Fruit fly (Drosophila melanogaster) whole organism, embryonic: ENCODE results near the gene Nak.

Experiments
- ATbp ChIP-seq: fragments of 200-800 bp; sonication (Bioruptor generic); optimal IDR thresholded peaks from 2 replicates; lab custom pipeline; 2017; ENCODE audit warnings: missing biosample characterization, mild to moderate bottlenecking, missing genetic modification characterization, missing genetic modification reagents
- B-H1 ChIP-seq: fragments of 200-800 bp; sonication (Bioruptor generic); IDR thresholded peaks from 3 replicates; pipeline ENCODE4 v1.3.6; 2022; ENCODE audit warnings: missing biosample characterization, missing genetic modification characterization
- BEAF-32 ChIP-seq: fragments of 200-800 bp; sonication (Bioruptor generic); optimal IDR thresholded peaks from 3 replicates; lab custom pipeline; 2017; ENCODE audit warnings: missing biosample characterization, missing genetic modification characterization, mild to moderate bottlenecking, moderate library complexity, missing genetic modification reagents
- CG11085 ChIP-seq: fragments of 200-800 bp; sonication (Bioruptor generic); IDR thresholded peaks from 2 replicates; pipeline ENCODE4 v1.3.6; 2022; ENCODE audit warnings: missing biosample characterization, missing genetic modification characterization
- CG13624 ChIP-seq: fragments of 200-800 bp; sonication (Bioruptor generic); optimal IDR thresholded peaks from 2 replicates; lab custom pipeline; 2016; ENCODE audit warnings: missing biosample characterization, missing genetic modification characterization
- CG14441 ChIP-seq: fragments of 200-800 bp; sonication (Bioruptor generic); IDR thresholded peaks from 2 replicates; pipeline ENCODE4 v1.3.6; 2022; ENCODE audit warnings: missing biosample characterization, missing genetic modification characterization
- CG3163 ChIP-seq: fragments of 200-800 bp; sonication (Bioruptor generic); optimal IDR thresholded peaks from 3 replicates; lab custom pipeline; 2016; ENCODE audit warnings: missing biosample characterization, missing genetic modification characterization
- CG32532 ChIP-seq: fragments of 200-800 bp; sonication (Bioruptor generic); IDR thresholded peaks from 2 replicates; pipeline ENCODE4 v1.3.6; 2022; ENCODE audit warnings: missing biosample characterization, missing genetic modification characterization
- CG34422 ChIP-seq: fragments of 200-800 bp; sonication (Bioruptor generic); IDR thresholded peaks from 3 replicates; pipeline ENCODE4 v1.3.6; 2022; ENCODE audit warnings: missing biosample characterization, missing genetic modification characterization
- CG4328 ChIP-seq: fragments of 200-800 bp; sonication (Bioruptor generic); optimal IDR thresholded peaks from 3 replicates; lab custom pipeline; 2017; ENCODE audit warnings: missing biosample characterization, missing genetic modification reagents, missing genetic modification characterization
- CG4820 ChIP-seq: fragments of 200-800 bp; sonication (Bioruptor generic); optimal IDR thresholded peaks from 3 replicates; lab custom pipeline; 2016; ENCODE audit warnings: missing biosample characterization, missing genetic modification characterization
- CG6272 ChIP-seq: fragments of 200-800 bp; sonication (Bioruptor generic); IDR thresholded peaks from 2 replicates; pipeline ENCODE4 v1.3.6; 2022; ENCODE audit warnings: missing biosample characterization, missing genetic modification characterization
- CG6683 ChIP-seq: fragments of 200-800 bp; sonication (Bioruptor generic); optimal IDR thresholded peaks from 2 replicates; lab custom pipeline; 2017; ENCODE audit warnings: missing biosample characterization, mild to moderate bottlenecking, missing genetic modification characterization, missing genetic modification reagents
- CG8281 ChIP-seq: fragments of 200-800 bp; sonication (Bioruptor generic); optimal IDR thresholded peaks from 2 replicates; lab custom pipeline; 2018; ENCODE audit warnings: missing biosample characterization, mild to moderate bottlenecking, missing genetic modification characterization, moderate library complexity
- CG9817 ChIP-seq: fragments of 200-800 bp; sonication (Bioruptor generic); optimal IDR thresholded peaks from 2 replicates; lab custom pipeline; 2018; ENCODE audit warnings: missing biosample characterization, mild to moderate bottlenecking, missing genetic modification characterization, moderate library complexity
- CG9876 ChIP-seq: fragments of 200-800 bp; sonication (Bioruptor generic); optimal IDR thresholded peaks from 2 replicates; lab custom pipeline; 2016; ENCODE audit warnings: missing biosample characterization, missing genetic modification characterization
- CG9932 ChIP-seq: fragments of 200-800 bp; sonication (Bioruptor generic); IDR thresholded peaks from 2 replicates; pipeline ENCODE4 v1.3.6; 2022; ENCODE audit warnings: missing biosample characterization, missing genetic modification characterization
- Camta ChIP-seq: fragments of 200-800 bp; sonication (Bioruptor generic); optimal IDR thresholded peaks from 2 replicates; lab custom pipeline; 2016; ENCODE audit warnings: missing biosample characterization, missing genetic modification characterization
- Dad ChIP-seq: fragments of 200-800 bp; sonication (Bioruptor generic); optimal IDR thresholded peaks from 3 replicates; lab custom pipeline; 2016; ENCODE audit warnings: missing biosample characterization, missing genetic modification characterization
- Doc2 ChIP-seq: fragments of 200-800 bp; sonication (Bioruptor generic); IDR thresholded peaks from 2 replicates; pipeline ENCODE4 v1.3.6; 2022; ENCODE audit warnings: missing biosample characterization, missing genetic modification characterization
- E2f2 ChIP-seq: fragments of 200-800 bp; sonication (Bioruptor generic); IDR thresholded peaks from 2 replicates; pipeline ENCODE4 v1.3.6; 2022; ENCODE audit warnings: missing biosample characterization, missing genetic modification characterization
- Ets65A ChIP-seq: fragments of 200-800 bp; sonication (Bioruptor generic); peaks from one replicate; lab custom pipeline; 2016; ENCODE audit warnings: missing biosample characterization, missing genetic modification characterization
- HLH54F ChIP-seq: fragments of 200-800 bp; sonication (Bioruptor generic); optimal IDR thresholded peaks from 3 replicates; lab custom pipeline; 2016; ENCODE audit warnings: missing biosample characterization, missing genetic modification characterization
- HmgZ ChIP-seq: fragments of 200-800 bp; sonication (Bioruptor generic); optimal IDR thresholded peaks from 2 replicates; lab custom pipeline; 2018; ENCODE audit warnings: missing biosample characterization, mild to moderate bottlenecking, missing genetic modification characterization
- Neu2 ChIP-seq: fragments of 200-800 bp; sonication (Bioruptor generic); optimal IDR thresholded peaks from 3 replicates; lab custom pipeline; 2016; ENCODE audit warnings: missing biosample characterization, missing genetic modification characterization, borderline replicate concordance
- Nf-YB ChIP-seq: fragments of 200-800 bp; sonication (Bioruptor generic); optimal IDR thresholded peaks from 3 replicates; lab custom pipeline; 2019; ENCODE audit warnings: missing biosample characterization, mild to moderate bottlenecking, missing genetic modification characterization, moderate library complexity
- Ptx1 ChIP-seq: fragments of 200-800 bp; sonication (Bioruptor generic); IDR thresholded peaks from 2 replicates; pipeline ENCODE4 v1.3.6; 2022; ENCODE audit warnings: missing biosample characterization, missing genetic modification characterization
- Scr ChIP-seq: fragments of 200-800 bp; sonication (Bioruptor generic); IDR thresholded peaks from 2 replicates; pipeline ENCODE4 v1.3.6; 2022; ENCODE audit warnings: missing biosample characterization, missing genetic modification characterization; ENCODE audit not compliant: partially characterized antibody
- Side ChIP-seq: fragments of 200-800 bp; sonication (Bioruptor generic); optimal IDR thresholded peaks from 2 replicates; lab custom pipeline; 2016; ENCODE audit warnings: missing biosample characterization, missing genetic modification characterization
- Six4 ChIP-seq: fragments of 200-800 bp; sonication (Bioruptor generic); optimal IDR thresholded peaks from 2 replicates; lab custom pipeline; 2016; ENCODE audit warnings: missing biosample characterization, missing genetic modification characterization
- TFAM ChIP-seq: fragments of 200-800 bp; sonication (Bioruptor generic); optimal IDR thresholded peaks from 2 replicates; lab custom pipeline; 2017; ENCODE audit warnings: missing biosample characterization, missing genetic modification characterization, inconsistent platforms
- Tbp ChIP-seq: fragments of >200 bp; optimal IDR thresholded peaks from 2 replicates; lab custom pipeline; 2018; ENCODE audit warnings: missing biosample characterization, missing genetic modification characterization
- YL-1 ChIP-seq: fragments of 200-800 bp; sonication (Bioruptor generic); optimal IDR thresholded peaks from 3 replicates; lab custom pipeline; 2017; ENCODE audit warnings: missing biosample characterization, mild to moderate bottlenecking, missing genetic modification characterization
- amos ChIP-seq: fragments of 200-800 bp; sonication (Bioruptor generic); IDR thresholded peaks from 2 replicates; pipeline ENCODE4 v1.3.6; 2022; ENCODE audit warnings: missing biosample characterization, missing genetic modification characterization; ENCODE audit not compliant: partially characterized antibody
- ato ChIP-seq: fragments of 200-800 bp; sonication (Bioruptor generic); IDR thresholded peaks from 2 replicates; pipeline ENCODE4 v1.3.6; 2022; ENCODE audit warnings: missing biosample characterization, missing genetic modification characterization; ENCODE audit not compliant: partially characterized antibody
- bab2 ChIP-seq: fragments of 200-800 bp; sonication (Bioruptor generic); optimal IDR thresholded peaks from 2 replicates; lab custom pipeline; 2016; ENCODE audit warnings: missing biosample characterization, missing genetic modification characterization
- dmrt11E ChIP-seq: fragments of 200-800 bp; sonication (Bioruptor generic); optimal IDR thresholded peaks from 3 replicates; lab custom pipeline; 2018; ENCODE audit warnings: missing biosample characterization, mild to moderate bottlenecking, missing genetic modification characterization, moderate library complexity
- gsb ChIP-seq: fragments of 200-800 bp; sonication (Bioruptor generic); IDR thresholded peaks from 2 replicates; pipeline ENCODE4 v1.3.6; 2022; ENCODE audit warnings: missing biosample characterization, missing genetic modification characterization
- hbn ChIP-seq: fragments of 200-800 bp; sonication (Bioruptor generic); IDR thresholded peaks from 2 replicates; pipeline ENCODE4 v1.3.6; 2022; ENCODE audit warnings: missing biosample characterization, missing genetic modification characterization; ENCODE audit not compliant: partially characterized antibody
- kah ChIP-seq: fragments of 200-800 bp; sonication (Bioruptor generic); optimal IDR thresholded peaks from 2 replicates; lab custom pipeline; 2018; ENCODE audit warnings: missing biosample characterization, mild to moderate bottlenecking, missing genetic modification characterization
- lbe ChIP-seq: fragments of 200-800 bp; sonication (Bioruptor generic); optimal IDR thresholded peaks from 2 replicates; lab custom pipeline; 2016; ENCODE audit warnings: missing biosample characterization, mild to moderate bottlenecking, missing genetic modification characterization
- luna ChIP-seq: fragments of 200-800 bp; sonication (Bioruptor generic); optimal IDR thresholded peaks from 2 replicates; lab custom pipeline; 2016; ENCODE audit warnings: missing biosample characterization, missing genetic modification characterization
- onecut ChIP-seq: fragments of 200-800 bp; sonication (Bioruptor generic); IDR thresholded peaks from 2 replicates; pipeline ENCODE4 v1.3.6; 2022; ENCODE audit warnings: missing biosample characterization, missing genetic modification characterization
- phol ChIP-seq: fragments of 200-800 bp; sonication (Bioruptor generic); optimal IDR thresholded peaks from 3 replicates; lab custom pipeline; 2018; ENCODE audit warnings: missing biosample characterization, mild to moderate bottlenecking, missing genetic modification characterization, moderate library complexity
- sens ChIP-seq: fragments of 200-800 bp; sonication (Bioruptor generic); peaks from one replicate; lab custom pipeline; 2016; ENCODE audit warnings: missing biosample characterization, missing genetic modification characterization
- slou ChIP-seq: fragments of 200-800 bp; sonication (Bioruptor generic); optimal IDR thresholded peaks from 3 replicates; lab custom pipeline; 2016; ENCODE audit warnings: missing biosample characterization, missing genetic modification characterization
- sob ChIP-seq: fragments of 200-800 bp; sonication (Bioruptor generic); IDR thresholded peaks from 2 replicates; pipeline ENCODE4 v1.3.6; 2022; ENCODE audit warnings: missing biosample characterization, missing genetic modification characterization
- stwl ChIP-seq: fragments of 200-800 bp; sonication (Bioruptor generic); optimal IDR thresholded peaks from 3 replicates; lab custom pipeline; 2018; ENCODE audit warnings: missing biosample characterization, mild to moderate bottlenecking, missing genetic modification characterization, moderate library complexity
- toy ChIP-seq: fragments of 200-800 bp; sonication (Bioruptor generic); IDR thresholded peaks from 2 replicates; pipeline ENCODE4 v1.3.6; 2022; ENCODE audit warnings: missing biosample characterization, missing genetic modification characterization
- ttk ChIP-seq: fragments of 200-800 bp; sonication (Bioruptor generic); IDR thresholded peaks from 2 replicates; pipeline ENCODE4 v2.1.2; 2022; ENCODE audit warnings: missing biosample characterization, missing genetic modification characterization
- wdn ChIP-seq: fragments of 200-800 bp; sonication (Bioruptor generic); IDR thresholded peaks from 2 replicates; pipeline ENCODE4 v1.3.6; 2022; ENCODE audit warnings: missing biosample characterization, missing genetic modification characterization

Nak gene

DNA sequence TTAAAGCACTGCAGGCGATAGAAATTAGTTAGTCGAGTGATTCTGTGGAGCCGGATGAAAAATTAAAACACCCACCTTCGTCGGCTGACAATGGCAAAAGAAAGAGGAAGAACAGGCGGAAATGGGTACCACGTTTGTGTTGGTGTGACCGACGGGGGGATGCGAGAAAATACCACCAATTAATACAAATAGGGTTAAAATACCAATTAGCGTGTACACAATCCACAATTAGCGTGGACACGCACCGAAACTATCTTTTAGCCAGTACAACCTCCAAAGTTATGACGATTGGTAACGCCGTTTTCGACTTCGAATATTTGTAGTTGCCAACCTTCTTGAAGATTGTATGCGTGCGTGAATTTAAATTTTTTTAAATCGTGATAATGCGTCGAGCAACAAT lies 40.6 kb upstream of the Nak start, which contains the start of gene RpL30 (continued):
- TF ChIP-seq toy (GFP tag; lab: Robert Waterston, UW) (peak; percentile 63; the same call in 1 of the 2 replicates), Six4 (GFP tag; lab: Kevin White, UChicago) (peak; percentile 73), Ets65A (peak; percentile 99), CG6272 (GFP tag; lab: Robert Waterston, UW) (peak; percentile 72), CG13624 (GFP tag; lab: Kevin White, UChicago) (peak; percentile 95), lbe (GFP tag; lab: Kevin White, UChicago) (peak; percentile 87), Scr (peak; percentile 65), sens (peak; percentile 97), CG9817 (tag; lab: Kevin White, UChicago) (peak; percentile 80), sob (GFP tag; lab: Robert Waterston, UW) (peak; percentile 93), CG9876 (GFP tag; lab: Kevin White, UChicago) (peak; percentile 94), TFAM (GFP tag; lab: Kevin White, UChicago) (peak; percentile 69), wdn (GFP tag; lab: Robert Waterston, UW) (peak; percentile 85), Side (GFP tag; lab: Kevin White, UChicago) (peak; percentile 93), CG9932 (GFP tag; lab: Robert Waterston, UW) (peak; percentile 86), CG14441 (GFP tag; lab: Robert Waterston, UW) (peak; percentile 64), CG34422 (GFP tag; lab: Robert Waterston, UW) (peak; percentile 90), Camta (GFP tag; lab: Kevin White, UChicago) (peak; percentile 87), HmgZ (tag; lab: Kevin White, UChicago) (peak; percentile 97), ATbp (GFP tag; lab: Kevin White, UChicago) (peak; percentile 91), CG4820 (GFP tag; lab: Kevin White, UChicago) (peak; percentile 74), kah (GFP tag; lab: Kevin White, UChicago) (peak; percentile 88), E2f2 (GFP tag; lab: Robert Waterston, UW) (peak; percentile 99), Nf-YB (GFP tag; lab: Kevin White, UChicago) (peak; percentile 80), slou (GFP tag; lab: Kevin White, UChicago) (peak; percentile 77), CG8281 (tag; lab: Kevin White, UChicago) (peak; percentile 61), hbn (peak; percentile 58), Ptx1 (GFP tag; lab: Robert Waterston, UW) (peak; percentile 78), luna (GFP tag; lab: Kevin White, UChicago) (peak; percentile 93), bab2 (peak; percentile 69), phol (peak; percentile 91), YL-1 (GFP tag; lab: Kevin White, UChicago) (peak; percentile 99), CG11085 (GFP tag; lab: Robert Waterston, UW) (peak; percentile 73; the same call in 1 of the 2 replicates), HLH54F (peak; percentile 88), dmrt11E (tag; lab: Kevin White, UChicago) (peak; percentile 79), ttk (GFP tag; lab: Robert Waterston, UW) (peak; percentile 74), CG3163 (peak; percentile 82), onecut (GFP tag; lab: Robert Waterston, UW) (peak; percentile 91), B-H1 (GFP tag; lab: Robert Waterston, UW) (peak; percentile 62; the same call in 1 of the 3 replicates), gsb (peak; percentile 74), CG6683 (peak; percentile 92), stwl (tag; lab: Kevin White, UChicago) (peak; percentile 78), CG32532 (GFP tag; lab: Robert Waterston, UW) (peak; percentile 93), amos (peak; percentile 69), ato (GFP tag; lab: Robert Waterston, UW) (peak; percentile 40; the same call in 1 of the 2 replicates), BEAF-32 (GFP tag; lab: Kevin White, UChicago) (peak; percentile 76), Dad (GFP tag; lab: Kevin White, UChicago) (peak; percentile 93), CG4328 (GFP tag; lab: Kevin White, UChicago) (peak; percentile 90), Neu2 (peak; percentile 58), Doc2 (0 out of 2 replicates have a peak, but pooled peaks have one; percentile 33), Tbp (peak; percentile 56)
